Fruit fly (Drosophila melanogaster): Measurements from ENCODE around the gene Ptp99A.

- TF ChIP-seq CG8478 (optimal IDR thresholded peaks at IDR 0.05) (no peak), CTCF (optimal IDR thresholded peaks at IDR 0.05) (no peak)
These were observed 72.9 kb downstream of the Ptp99A start for dm6 chr3R:29450333-29450732.

Measured in S2 (cell line).